Fruit fly (Drosophila melanogaster): Measurements from ENCODE around the gene Desat1.
A peak's percentile ranks its signal among the peaks of the same experiment; 100 is the strongest.

Gene Desat1

dm6 chr3R:12413274-12413958 is 26.0 kb upstream of the Desat1 start, which contains the start of the genes Dip-C and pps:
Gene Dip-C, minus strand, starts transcription at chr3R:12413759.
Gene pps, plus strand, starts transcription at chr3R:12413828.
- peak; percentile 32 for TF ChIP-seq esn (GFP tag; optimal IDR thresholded peaks at IDR 0.05)
- TF ChIP-seq Ets21C (GFP tag; optimal IDR thresholded peaks at IDR 0.05): no peak
- peak; percentile 51 for TF ChIP-seq CG6854 (GFP tag; optimal IDR thresholded peaks at IDR 0.05)
- peak; percentile 10 for TF ChIP-seq CG3032 (tag; optimal IDR thresholded peaks at IDR 0.05)
- TF ChIP-seq Sox14 (GFP tag; optimal IDR thresholded peaks at IDR 0.05): peak; percentile 63

DNA sequence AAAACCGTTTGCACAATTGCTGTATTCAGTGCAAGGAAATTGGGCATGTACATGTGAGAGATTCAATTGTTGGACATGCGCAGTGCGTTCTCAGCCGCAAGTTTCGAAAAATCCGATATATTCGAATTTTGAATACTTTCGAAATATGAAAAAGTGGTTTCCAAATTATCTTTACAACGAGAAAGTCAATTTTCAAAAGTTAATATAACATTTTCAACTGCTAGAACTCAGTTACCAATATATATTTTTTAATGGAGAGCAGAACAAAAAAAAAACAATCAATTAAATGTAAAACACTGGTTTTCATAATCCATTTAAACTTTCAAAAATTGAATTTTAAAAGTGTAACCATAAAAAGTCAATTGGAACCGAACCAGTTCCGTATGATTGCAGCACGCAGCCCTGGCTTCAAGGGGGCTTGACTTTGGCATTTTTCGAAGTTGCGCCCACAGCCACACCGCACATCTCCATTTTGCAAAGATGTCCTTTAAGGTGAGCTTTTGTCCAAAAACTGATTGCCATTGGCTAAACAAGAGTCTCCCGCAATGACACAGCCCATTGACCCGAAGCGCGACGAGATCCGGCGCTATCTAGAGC is 16.9 kb upstream of the Desat1 start, which contains the start of the genes Scgbeta and CG17202:
Gene Scgbeta (minus strand): TSS at position 51 of the 597 bp plus-strand sequence.
Gene CG17202 (plus strand): TSS at position 390 of the 597 bp plus-strand sequence.
- no peak for TF ChIP-seq Hr4 (GFP tag; optimal IDR thresholded peaks at IDR 0.05)
- TF ChIP-seq esn (GFP tag; optimal IDR thresholded peaks at IDR 0.05): peak; percentile 28

dm6 chr3R:12423997-12424396 is 15.4 kb upstream of the Desat1 start:
- TF ChIP-seq achi (GFP tag; optimal IDR thresholded peaks at IDR 0.05) (no peak), fkh (GFP tag; optimal IDR thresholded peaks at IDR 0.05) (no peak), Hr39 (GFP tag; optimal IDR thresholded peaks at IDR 0.05) (no peak), Sox14 (GFP tag; optimal IDR thresholded peaks at IDR 0.05) (no peak), pdm3 (GFP tag; optimal IDR thresholded peaks at IDR 0.05) (no peak), esn (GFP tag; optimal IDR thresholded peaks at IDR 0.05) (no peak), spab (GFP tag; optimal IDR thresholded peaks at IDR 0.05) (no peak), Lpt (GFP tag; optimal IDR thresholded peaks at IDR 0.05) (no peak), CG6163 (GFP tag; IDR thresholded peaks at IDR 0.05) (no peak), salr (GFP tag; optimal IDR thresholded peaks at IDR 0.05) (no peak), CG32006 (GFP tag; optimal IDR thresholded peaks at IDR 0.05) (no peak), Sox15 (GFP tag; optimal IDR thresholded peaks at IDR 0.05) (no peak), CG31627 (GFP tag; optimal IDR thresholded peaks at IDR 0.05) (no peak), CG6808 (GFP tag; optimal IDR thresholded peaks at IDR 0.05) (no peak), OdsH (GFP tag; optimal IDR thresholded peaks at IDR 0.05) (no peak), ss (GFP tag; optimal IDR thresholded peaks at IDR 0.05) (no peak), fd59A (GFP tag; optimal IDR thresholded peaks at IDR 0.05) (no peak), CG6276 (GFP tag; optimal IDR thresholded peaks at IDR 0.05) (no peak)

- TF ChIP-seq CG3032 (tag; optimal IDR thresholded peaks at IDR 0.05): peak; percentile 5
- peak; percentile 20 for TF ChIP-seq CG1621 (tag; optimal IDR thresholded peaks at IDR 0.05)
- TF ChIP-seq CG16779 (tag; optimal IDR thresholded peaks at IDR 0.05): no peak
- peak; percentile 29 for TF ChIP-seq CG31627 (GFP tag; optimal IDR thresholded peaks at IDR 0.05)
- TF ChIP-seq fkh (GFP tag; optimal IDR thresholded peaks at IDR 0.05): no peak
- TF ChIP-seq Eip78C (GFP tag): peak; percentile 69
- peak; percentile 17 for TF ChIP-seq esn (GFP tag; optimal IDR thresholded peaks at IDR 0.05)
These were observed 13.7 kb upstream of the Desat1 start, which contains the start of gene Pp1-87B for dm6 chr3R:12425510-12426309. Gene Pp1-87B, minus strand, starts transcription at chr3R:12425917.

- peak; percentile 17 for TF ChIP-seq CG6854 (GFP tag; optimal IDR thresholded peaks at IDR 0.05)
- no peak for TF ChIP-seq CG4318 (GFP tag; optimal IDR thresholded peaks at IDR 0.05)
These were observed 13.1 kb upstream of the Desat1 start, which contains the start of gene NANS for dm6 chr3R:12426310-12426653. Gene NANS, plus strand, starts transcription at chr3R:12426578.

dm6 chr3R:12429120-12429610 is 10.2 kb upstream of the Desat1 start, which contains the start of the genes CG5641 and CG5245:
Gene CG5641, minus strand, starts transcription at chr3R:12429282.
Gene CG5245, plus strand, starts transcription at chr3R:12429560.
- no peak for TF ChIP-seq Ets21C (GFP tag; optimal IDR thresholded peaks at IDR 0.05)
- peak; percentile 17 for TF ChIP-seq Sox14 (GFP tag; optimal IDR thresholded peaks at IDR 0.05)
- TF ChIP-seq ss (GFP tag; optimal IDR thresholded peaks at IDR 0.05): no peak
- TF ChIP-seq CG11762 (GFP tag; optimal IDR thresholded peaks at IDR 0.05; ENCODE audit: insufficient read depth): no peak
- TF ChIP-seq CG16779 (tag; optimal IDR thresholded peaks at IDR 0.05): no peak

Measured in whole organism, prepupa.